Fruit fly (Drosophila melanogaster) whole organism, pupa: ENCODE measurements around the gene CG31115.

Experiments
- CG10348 ChIP-seq: fragments of 200-800 bp; sonication (Bioruptor generic); IDR thresholded peaks from 2 replicates; pipeline ENCODE4 v1.3.6; 2022; ENCODE audit warnings: missing biosample characterization, missing genetic modification characterization
- CG12605 ChIP-seq: fragments of 200-800 bp; sonication (Bioruptor generic); IDR thresholded peaks from 2 replicates; pipeline ENCODE4 v1.3.6; 2022; ENCODE audit warnings: missing biosample characterization, missing genetic modification characterization
- CG13204 ChIP-seq: fragments of 200-800 bp; sonication (Bioruptor generic); optimal IDR thresholded peaks from 2 replicates; lab custom pipeline; 2018; ENCODE audit warnings: missing biosample characterization, mild to moderate bottlenecking, missing genetic modification characterization, moderate library complexity
- CG14655 ChIP-seq: fragments of 200-800 bp; sonication (Bioruptor generic); optimal IDR thresholded peaks from 3 replicates; lab custom pipeline; 2017; ENCODE audit warnings: mild to moderate bottlenecking, missing biosample characterization, missing genetic modification reagents, missing genetic modification characterization
- CG15710 ChIP-seq: fragments of 200-800 bp; sonication (Bioruptor generic); optimal IDR thresholded peaks from 2 replicates; lab custom pipeline; 2018; ENCODE audit warnings: missing biosample characterization, mild to moderate bottlenecking, missing genetic modification characterization, moderate library complexity
- CG17806 ChIP-seq: fragments of 200-800 bp; sonication (Bioruptor generic); optimal IDR thresholded peaks from 2 replicates; lab custom pipeline; 2018; ENCODE audit warnings: missing biosample characterization, mild to moderate bottlenecking, missing genetic modification characterization, moderate library complexity
- CG32121 ChIP-seq: fragments of 200-800 bp; sonication (Bioruptor generic); IDR thresholded peaks from 2 replicates; pipeline ENCODE4 v1.3.6; 2022; ENCODE audit warnings: missing biosample characterization, missing genetic modification characterization
- CG34367 ChIP-seq: fragments of 200-800 bp; sonication (Bioruptor generic); optimal IDR thresholded peaks from 2 replicates; lab custom pipeline; 2018; ENCODE audit warnings: missing biosample characterization, mild to moderate bottlenecking, missing genetic modification characterization
- CG4496 ChIP-seq: fragments of 200-800 bp; sonication (Bioruptor generic); IDR thresholded peaks from 3 replicates; pipeline ENCODE4 v1.3.6; 2022; ENCODE audit warnings: missing biosample characterization, missing genetic modification characterization
- CG8159 ChIP-seq: fragments of 200-800 bp; sonication (Bioruptor generic); optimal IDR thresholded peaks from 3 replicates; lab custom pipeline; 2018; ENCODE audit warnings: missing biosample characterization, mild to moderate bottlenecking, missing genetic modification characterization, moderate library complexity
- CG8301 ChIP-seq: fragments of 200-800 bp; sonication (Bioruptor generic); optimal IDR thresholded peaks from 2 replicates; lab custom pipeline; 2018; ENCODE audit warnings: missing biosample characterization, mild to moderate bottlenecking, missing genetic modification characterization
- CG9948 ChIP-seq: fragments of 200-800 bp; sonication (Bioruptor generic); optimal IDR thresholded peaks from 2 replicates; lab custom pipeline; 2018; ENCODE audit warnings: missing biosample characterization, mild to moderate bottlenecking, missing genetic modification characterization, moderate library complexity
- D1 ChIP-seq: fragments of 200-800 bp; sonication (Bioruptor generic); optimal IDR thresholded peaks from 2 replicates; lab custom pipeline; 2018; ENCODE audit warnings: missing biosample characterization, mild to moderate bottlenecking, missing genetic modification characterization, moderate library complexity
- EcR ChIP-seq: fragments of 200-800 bp; sonication (Bioruptor generic); optimal IDR thresholded peaks from 3 replicates; lab custom pipeline; 2019; ENCODE audit warnings: missing biosample characterization, missing genetic modification characterization, mild to moderate bottlenecking, moderate library complexity, missing genetic modification reagents
- Ets98B ChIP-seq: fragments of 200-800 bp; sonication (Bioruptor generic); IDR thresholded peaks from 2 replicates; pipeline ENCODE4 v1.3.6; 2022; ENCODE audit warnings: missing biosample characterization, missing genetic modification characterization
- Pif1A ChIP-seq: fragments of 200-800 bp; sonication (Bioruptor generic); optimal IDR thresholded peaks from 3 replicates; lab custom pipeline; 2016; ENCODE audit warnings: missing biosample characterization, missing genetic modification characterization
- Pif1B ChIP-seq: fragments of 200-800 bp; sonication (Bioruptor generic); optimal IDR thresholded peaks from 3 replicates; lab custom pipeline; 2016; ENCODE audit warnings: missing biosample characterization, missing genetic modification characterization
- Snoo ChIP-seq: fragments of 200-800 bp; sonication (Bioruptor generic); optimal IDR thresholded peaks from 3 replicates; lab custom pipeline; 2017; ENCODE audit warnings: missing biosample characterization, mild to moderate bottlenecking, missing genetic modification characterization, inconsistent platforms
- fd96Ca ChIP-seq: fragments of 200-800 bp; sonication (Bioruptor generic); IDR thresholded peaks from 3 replicates; pipeline ENCODE4 v1.3.6; 2022; ENCODE audit warnings: missing biosample characterization, missing genetic modification characterization
- gl ChIP-seq: fragments of 200-800 bp; sonication (Bioruptor generic); optimal IDR thresholded peaks from 2 replicates; lab custom pipeline; 2018; ENCODE audit warnings: missing biosample characterization, mild to moderate bottlenecking, missing genetic modification characterization
- rn ChIP-seq: fragments of 200-800 bp; sonication (Bioruptor generic); IDR thresholded peaks from 2 replicates; pipeline ENCODE4 v1.3.6; 2022; ENCODE audit warnings: missing biosample characterization, missing genetic modification characterization

CG31115 gene

DNA sequence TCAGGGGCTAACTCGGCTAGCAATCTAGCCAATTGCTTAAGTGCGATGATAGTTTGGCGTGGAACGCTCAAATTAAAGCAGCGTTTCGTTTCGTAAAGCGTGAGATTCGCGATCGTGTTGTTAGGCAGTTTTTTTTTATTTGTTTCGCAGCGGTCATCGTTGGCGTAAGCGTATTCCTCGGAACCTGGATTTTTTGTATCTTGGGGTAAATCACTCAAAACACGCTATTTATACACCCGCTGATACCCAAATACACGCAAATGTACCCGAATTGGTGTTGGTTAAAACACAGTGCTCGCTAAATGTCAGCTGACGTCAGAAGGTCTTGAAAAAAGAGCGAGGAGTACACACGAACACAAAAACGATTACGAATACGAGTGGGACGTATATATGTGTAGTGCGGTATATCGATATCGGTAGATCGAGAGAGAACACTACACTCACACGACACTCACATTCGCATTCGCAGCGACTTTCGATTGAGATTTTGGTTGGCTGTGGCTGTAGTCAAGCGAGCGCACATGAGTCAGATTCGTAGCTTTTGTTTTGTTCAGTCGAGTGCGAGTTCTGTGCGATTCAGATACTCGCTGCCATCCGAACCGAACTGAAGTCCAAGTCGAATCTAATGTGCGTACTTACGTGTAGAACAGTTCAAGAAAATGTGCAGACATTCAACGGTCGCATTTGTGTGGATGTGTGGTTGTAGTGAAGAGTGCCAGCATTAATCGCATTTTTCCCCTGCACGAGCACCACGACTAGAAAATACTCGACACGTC lies 13.2 kb downstream of the CG31115 start:
- TF ChIP-seq CG12605 (GFP tag; lab: Robert Waterston, UW) (no peak), EcR (GFP tag; lab: Kevin White, UChicago) (peak; percentile 72), CG8159 (no peak), D1 (tag; lab: Kevin White, UChicago) (no peak), CG4496 (GFP tag; lab: Robert Waterston, UW) (no peak), Pif1B (GFP tag; lab: Kevin White, UChicago) (peak; percentile 59), gl (tag; lab: Kevin White, UChicago) (peak; percentile 44), CG9948 (tag; lab: Kevin White, UChicago) (no peak), CG8301 (peak; percentile 5), CG17806 (tag; lab: Kevin White, UChicago) (peak; percentile 13), CG15710 (tag; lab: Kevin White, UChicago) (peak; percentile 11), Pif1A (GFP tag; lab: Kevin White, UChicago) (no peak), Snoo (tag; lab: Kevin White, UChicago) (peak; percentile 39)

DNA sequence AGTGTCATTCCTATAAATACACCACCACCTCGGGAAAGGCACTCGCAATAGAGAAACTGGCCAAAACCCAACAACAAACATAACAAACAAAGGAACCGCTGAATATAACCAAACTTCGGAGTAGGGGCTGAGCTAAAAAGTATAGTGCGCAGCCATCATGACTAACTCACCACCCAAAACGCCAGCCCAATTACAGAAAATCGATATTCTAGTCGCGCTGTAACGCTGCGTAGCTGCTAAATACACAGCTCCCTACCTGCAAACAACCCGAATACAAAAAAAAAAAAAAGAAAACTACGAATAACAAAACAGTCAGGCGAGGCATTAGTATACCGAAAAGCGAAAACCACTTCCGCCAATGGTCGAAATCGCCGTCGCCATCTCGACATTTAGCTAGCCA lies 13.9 kb downstream of the CG31115 start:
- no peak for TF ChIP-seq EcR (GFP tag; lab: Kevin White, UChicago)
- no peak for TF ChIP-seq Snoo (tag; lab: Kevin White, UChicago)
- no peak for TF ChIP-seq CG10348
- no peak for TF ChIP-seq fd96Ca
- no peak for TF ChIP-seq CG4496 (GFP tag; lab: Robert Waterston, UW)
- no peak for TF ChIP-seq gl (tag; lab: Kevin White, UChicago)
- TF ChIP-seq Pif1A (GFP tag; lab: Kevin White, UChicago), result no peak
- TF ChIP-seq Pif1B (GFP tag; lab: Kevin White, UChicago), result no peak
- TF ChIP-seq CG12605 (GFP tag; lab: Robert Waterston, UW), result no peak
- TF ChIP-seq CG15710 (tag; lab: Kevin White, UChicago), result no peak
- TF ChIP-seq CG13204 (GFP tag; lab: Kevin White, UChicago), result no peak
- no peak for TF ChIP-seq Ets98B (GFP tag; lab: Robert Waterston, UW)
- no peak for TF ChIP-seq CG8159
- no peak for TF ChIP-seq CG14655 (GFP tag; lab: Kevin White, UChicago)
- TF ChIP-seq D1 (tag; lab: Kevin White, UChicago), result no peak
- no peak for TF ChIP-seq CG17806 (tag; lab: Kevin White, UChicago)
- TF ChIP-seq CG9948 (tag; lab: Kevin White, UChicago), result no peak
- no peak for TF ChIP-seq CG32121 (GFP tag; lab: Robert Waterston, UW)
- TF ChIP-seq CG34367 (tag; lab: Kevin White, UChicago), result no peak

DNA sequence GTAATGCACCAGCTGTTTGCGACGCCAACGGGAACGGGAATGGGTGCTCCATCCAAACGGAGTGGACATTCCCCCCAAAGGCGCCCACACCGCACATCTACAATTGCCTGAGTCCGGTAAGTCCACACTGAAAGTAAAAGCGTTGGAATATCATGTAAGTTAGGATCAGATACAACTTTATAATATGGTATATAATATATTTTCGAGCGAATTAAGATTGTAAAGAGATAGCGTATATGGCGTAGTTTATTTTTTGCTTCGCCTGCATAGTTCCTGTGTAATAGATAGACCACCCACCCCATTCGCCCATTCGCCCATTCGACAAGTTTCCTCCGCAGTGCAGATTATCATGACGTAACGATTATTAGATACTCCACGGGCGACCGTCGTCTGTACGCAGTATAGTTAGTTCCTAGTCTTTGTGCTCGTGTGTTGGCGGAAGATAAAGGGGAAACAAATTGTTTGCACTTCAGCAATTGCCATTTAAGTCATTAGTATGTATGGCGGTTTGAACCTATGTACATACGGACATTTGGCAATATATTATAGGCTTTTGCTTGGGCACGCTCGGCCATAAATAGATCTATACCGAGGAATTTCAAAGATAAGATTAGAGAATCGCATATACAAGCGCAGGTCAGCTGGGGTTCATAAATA lies 14.8 kb downstream of the CG31115 start:
- TF ChIP-seq CG4496 (GFP tag; lab: Robert Waterston, UW) (peak; percentile 72; the same call in 2 of the 3 replicates), CG8301 (peak; percentile 56), CG32121 (GFP tag; lab: Robert Waterston, UW) (peak; percentile 73), Snoo (tag; lab: Kevin White, UChicago) (no peak), D1 (tag; lab: Kevin White, UChicago) (no peak), Ets98B (GFP tag; lab: Robert Waterston, UW) (peak; percentile 80), Pif1B (GFP tag; lab: Kevin White, UChicago) (peak; percentile 27)

DNA sequence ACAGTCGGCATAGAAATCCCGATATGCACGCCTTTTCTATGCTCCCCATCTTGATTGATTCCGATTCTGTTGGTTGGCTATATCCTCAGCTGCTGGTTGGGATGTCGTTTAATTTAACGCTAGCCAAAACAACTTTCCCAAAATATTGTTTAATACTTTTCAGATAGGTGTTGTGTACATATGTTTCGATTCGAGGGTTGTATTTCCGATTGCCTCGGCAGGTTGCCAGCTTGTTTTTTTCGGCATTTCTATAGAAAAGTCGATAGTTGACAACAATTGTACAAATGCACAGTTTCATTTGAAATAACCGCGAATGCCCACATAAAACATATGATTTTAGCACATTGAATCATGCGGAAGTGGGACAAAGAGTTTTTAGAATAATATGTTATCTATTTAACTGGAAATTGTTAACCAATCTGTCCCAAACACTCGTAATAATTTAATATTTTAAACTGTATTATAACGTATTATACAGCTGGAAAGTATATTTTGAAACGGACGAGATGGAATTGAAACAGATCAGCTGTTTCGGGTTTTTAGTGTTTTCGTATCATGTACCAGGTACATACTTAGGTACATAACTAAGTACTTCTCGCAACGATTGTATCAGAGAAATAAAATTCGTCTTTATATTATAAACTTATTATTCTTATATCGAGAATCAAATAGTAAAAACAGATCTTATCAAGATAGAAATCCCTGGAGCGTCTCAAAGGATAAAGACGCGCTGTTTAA lies 17.9 kb downstream of the CG31115 start, which contains the start of gene CG31109:
Gene CG31109 (minus strand): TSS at position 203 of the 738 bp plus-strand sequence.
- TF ChIP-seq Ets98B (GFP tag; lab: Robert Waterston, UW), result peak; percentile 36; the same call in 1 of the 2 replicates
- no peak for TF ChIP-seq CG15710 (tag; lab: Kevin White, UChicago)
- TF ChIP-seq, all 21 proteins: peak for 1

DNA sequence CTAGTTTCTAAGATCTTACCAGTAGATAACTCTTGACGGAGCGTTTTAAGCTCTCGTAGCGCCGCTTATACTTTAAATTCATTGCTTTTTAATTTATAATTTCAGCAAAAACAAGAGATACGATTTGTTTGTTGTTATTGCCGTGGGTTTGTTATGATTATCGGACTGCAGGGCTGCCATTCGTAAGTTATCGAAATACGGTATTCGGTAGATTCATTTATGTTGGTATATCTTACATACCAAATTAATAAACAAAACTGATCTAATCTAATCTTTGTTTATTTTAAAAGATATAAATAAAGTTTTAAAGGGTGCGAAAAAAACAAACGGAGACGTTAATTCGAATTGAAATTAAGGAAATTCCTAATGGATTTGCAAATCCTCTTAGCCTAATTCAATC lies 19.3 kb downstream of the CG31115 start, which contains the start of the genes CG31111 and stac:
Gene CG31111 (minus strand): TSS at position 162 of the 400 bp plus-strand sequence.
Gene stac (plus strand): TSS at position 271 of the 400 bp plus-strand sequence.
- TF ChIP-seq rn (GFP tag; lab: Robert Waterston, UW) (no peak), CG8301 (no peak), CG34367 (tag; lab: Kevin White, UChicago) (no peak), Pif1B (GFP tag; lab: Kevin White, UChicago) (no peak), CG12605 (GFP tag; lab: Robert Waterston, UW) (no peak), CG8159 (no peak), EcR (GFP tag; lab: Kevin White, UChicago) (no peak), CG32121 (GFP tag; lab: Robert Waterston, UW) (no peak), CG15710 (tag; lab: Kevin White, UChicago) (no peak), CG17806 (tag; lab: Kevin White, UChicago) (no peak), CG13204 (GFP tag; lab: Kevin White, UChicago) (no peak), Ets98B (GFP tag; lab: Robert Waterston, UW) (no peak), Snoo (tag; lab: Kevin White, UChicago) (no peak), D1 (tag; lab: Kevin White, UChicago) (no peak), CG14655 (GFP tag; lab: Kevin White, UChicago) (no peak), CG9948 (tag; lab: Kevin White, UChicago) (no peak), gl (tag; lab: Kevin White, UChicago) (no peak), CG10348 (no peak), fd96Ca (no peak)
